Worm (Caenorhabditis elegans): ENCODE measurements around the gene cnp-3.

DNA sequence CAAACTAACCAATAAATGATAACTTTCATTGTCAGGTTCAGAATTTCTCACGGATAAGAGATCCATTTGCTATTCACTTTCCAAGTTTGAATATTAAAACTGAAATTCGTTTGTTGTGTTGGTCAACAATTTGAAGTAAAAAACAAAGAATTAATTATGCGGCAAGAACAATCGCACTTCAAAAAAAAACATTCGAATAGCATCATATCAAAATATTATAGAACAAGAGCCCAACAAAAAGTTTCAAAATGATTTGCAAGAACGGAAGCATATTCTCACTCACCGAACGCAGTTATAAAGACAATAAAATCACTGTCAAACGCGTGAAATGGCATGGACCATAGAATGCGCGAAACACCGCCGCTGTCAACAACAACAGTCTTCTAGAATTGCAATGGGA, 3.5 kb downstream of the cnp-3 start, which contains the start of gene K09E3.7:
- no peak for TF ChIP-seq unc-62 (GFP tag; optimal IDR thresholded peaks at IDR 0.05)
- no peak for TF ChIP-seq mdl-1 (tag; optimal IDR thresholded peaks at IDR 0.05)
- no peak for TF ChIP-seq elt-2 (tag; optimal IDR thresholded peaks at IDR 0.05)
- no peak for TF ChIP-seq nhr-11 (tag; optimal IDR thresholded peaks at IDR 0.05)
- no peak for TF ChIP-seq nhr-76 (tag; optimal IDR thresholded peaks at IDR 0.05)
- no peak for TF ChIP-seq lin-39 (tag; optimal IDR thresholded peaks at IDR 0.05)
- no peak for TF ChIP-seq skn-1 (tag; optimal IDR thresholded peaks at IDR 0.05)
